Fruit fly (Drosophila melanogaster) whole organism, prepupa: Measurements from ENCODE around the gene dac.

Experiments
- Blimp-1 ChIP-seq: fragments of 200-800 bp; sonication (Bioruptor generic); optimal IDR thresholded peaks from 3 replicates; lab custom pipeline; 2017; ENCODE audit warnings: missing biosample characterization, missing genetic modification characterization, mild to moderate bottlenecking, moderate library complexity, missing genetic modification reagents
- CG10631 ChIP-seq: fragments of 200-800 bp; sonication (Bioruptor generic); optimal IDR thresholded peaks from 2 replicates; lab custom pipeline; 2016; ENCODE audit warnings: missing biosample characterization, missing genetic modification characterization
- CG11294 ChIP-seq: fragments of 200-800 bp; sonication (Bioruptor generic); IDR thresholded peaks from 2 replicates; pipeline ENCODE4 v1.3.6; 2022; ENCODE audit warnings: missing biosample characterization, missing genetic modification characterization
- CG11762 ChIP-seq: fragments of 200-800 bp; sonication (Bioruptor generic); optimal IDR thresholded peaks from 3 replicates; lab custom pipeline; 2016; ENCODE audit warnings: missing biosample characterization, missing genetic modification characterization; ENCODE audit not compliant: insufficient read depth
- CG11902 ChIP-seq: fragments of 200-800 bp; sonication (Bioruptor generic); optimal IDR thresholded peaks from 3 replicates; lab custom pipeline; 2016; ENCODE audit warnings: missing biosample characterization, missing genetic modification characterization
- CG15336 ChIP-seq: fragments of 200-800 bp; sonication (Bioruptor generic); IDR thresholded peaks from 2 replicates; pipeline ENCODE4 v1.3.6; 2022; ENCODE audit warnings: missing biosample characterization, missing genetic modification characterization
- CG1621 ChIP-seq: fragments of 200-800 bp; sonication (Bioruptor generic); optimal IDR thresholded peaks from 3 replicates; lab custom pipeline; 2018; ENCODE audit warnings: missing biosample characterization, mild to moderate bottlenecking, missing genetic modification characterization
- CG16779 ChIP-seq: fragments of 200-800 bp; sonication (Bioruptor generic); optimal IDR thresholded peaks from 3 replicates; lab custom pipeline; 2017; ENCODE audit warnings: missing biosample characterization, mild to moderate bottlenecking, missing genetic modification characterization
- CG3032 ChIP-seq: fragments of 200-800 bp; optimal IDR thresholded peaks from 2 replicates; lab custom pipeline; 2019; ENCODE audit warnings: missing biosample characterization, mild to moderate bottlenecking, missing genetic modification characterization, moderate library complexity
- CG31627 ChIP-seq: fragments of 200-800 bp; sonication (Bioruptor generic); optimal IDR thresholded peaks from 3 replicates; lab custom pipeline; 2016; ENCODE audit warnings: missing biosample characterization, missing genetic modification characterization
- CG32006 ChIP-seq: fragments of 200-800 bp; sonication (Bioruptor generic); optimal IDR thresholded peaks from 3 replicates; lab custom pipeline; 2017; ENCODE audit warnings: missing biosample characterization, mild to moderate bottlenecking, missing genetic modification characterization
- CG34406 ChIP-seq: fragments of 200-800 bp; sonication (Bioruptor generic); optimal IDR thresholded peaks from 3 replicates; lab custom pipeline; 2016; ENCODE audit warnings: missing biosample characterization, missing genetic modification characterization
- CG3919 ChIP-seq: fragments of 200-800 bp; sonication (Bioruptor generic); optimal IDR thresholded peaks from 3 replicates; lab custom pipeline; 2016; ENCODE audit warnings: missing biosample characterization, missing genetic modification characterization
- CG4318 ChIP-seq: fragments of 200-800 bp; sonication (Bioruptor generic); optimal IDR thresholded peaks from 3 replicates; lab custom pipeline; 2017; ENCODE audit warnings: missing biosample characterization, mild to moderate bottlenecking, missing genetic modification characterization
- CG6163 ChIP-seq: fragments of 200-800 bp; sonication (Bioruptor generic); IDR thresholded peaks from 3 replicates; pipeline ENCODE4 v1.3.6; 2022; ENCODE audit warnings: missing biosample characterization, missing genetic modification characterization
- CG6276 ChIP-seq: fragments of 200-800 bp; sonication (Bioruptor generic); optimal IDR thresholded peaks from 2 replicates; lab custom pipeline; 2017; ENCODE audit warnings: missing biosample characterization, mild to moderate bottlenecking, missing genetic modification characterization
- CG6792 ChIP-seq: fragments of 200-800 bp; sonication (Bioruptor generic); optimal IDR thresholded peaks from 3 replicates; lab custom pipeline; 2016; ENCODE audit warnings: missing biosample characterization, missing genetic modification characterization
- CG6854 ChIP-seq: fragments of 200-800 bp; sonication (Bioruptor generic); optimal IDR thresholded peaks from 2 replicates; lab custom pipeline; 2017; ENCODE audit warnings: missing biosample characterization, mild to moderate bottlenecking, missing genetic modification characterization
- CG7368 ChIP-seq: fragments of 200-800 bp; sonication (Bioruptor generic); optimal IDR thresholded peaks from 3 replicates; lab custom pipeline; 2016; ENCODE audit warnings: missing biosample characterization, missing genetic modification characterization
- CG8319 ChIP-seq: fragments of 200-800 bp; sonication (Bioruptor generic); optimal IDR thresholded peaks from 3 replicates; lab custom pipeline; 2016; ENCODE audit warnings: missing biosample characterization, missing genetic modification characterization
- CG8632 ChIP-seq: fragments of 200-800 bp; sonication (Bioruptor generic); optimal IDR thresholded peaks from 3 replicates; lab custom pipeline; 2016; ENCODE audit warnings: missing biosample characterization, missing genetic modification characterization
- CG9139 ChIP-seq: fragments of 200-800 bp; sonication (Bioruptor generic); optimal IDR thresholded peaks from 3 replicates; lab custom pipeline; 2017; ENCODE audit warnings: missing biosample characterization, mild to moderate bottlenecking, missing genetic modification characterization
- Eip75B ChIP-seq: fragments of 200-800 bp; sonication (Bioruptor generic); optimal IDR thresholded peaks from 3 replicates; lab custom pipeline; 2016; ENCODE audit warnings: missing biosample characterization, missing genetic modification characterization
- Eip78C ChIP-seq: fragments of 200-800 bp; sonication (Bioruptor generic); peaks from one replicate; lab custom pipeline; 2016; ENCODE audit warnings: missing biosample characterization, missing genetic modification characterization
- Ets21C ChIP-seq: fragments of 200-800 bp; sonication (Bioruptor generic); optimal IDR thresholded peaks from 3 replicates; lab custom pipeline; 2016; ENCODE audit warnings: missing biosample characterization, missing genetic modification characterization
- Ets96B ChIP-seq: fragments of 200-800 bp; optimal IDR thresholded peaks from 2 replicates; lab custom pipeline; 2019; ENCODE audit warnings: missing biosample characterization, mild to moderate bottlenecking, missing genetic modification characterization, moderate library complexity
- Gug ChIP-seq: fragments of 200-800 bp; sonication (Bioruptor generic); IDR thresholded peaks from 2 replicates; pipeline ENCODE4 v1.3.6; 2022; ENCODE audit warnings: missing biosample characterization, missing genetic modification characterization
- Hr38 ChIP-seq: sonication (Bioruptor generic); optimal IDR thresholded peaks from 2 replicates; lab custom pipeline; 2016; ENCODE audit warnings: missing biosample characterization, missing genetic modification characterization
- Hr39 ChIP-seq: fragments of 200-800 bp; sonication (Bioruptor generic); optimal IDR thresholded peaks from 2 replicates; lab custom pipeline; 2016; ENCODE audit warnings: missing biosample characterization, missing genetic modification characterization
- Hr4 ChIP-seq: fragments of 200-800 bp; sonication (Bioruptor generic); optimal IDR thresholded peaks from 3 replicates; lab custom pipeline; 2016; ENCODE audit warnings: missing biosample characterization, missing genetic modification characterization
- Lpt ChIP-seq: fragments of 200-800 bp; sonication (Bioruptor generic); optimal IDR thresholded peaks from 3 replicates; lab custom pipeline; 2016; ENCODE audit warnings: missing biosample characterization, missing genetic modification characterization
- Met ChIP-seq: fragments of 200-800 bp; sonication (Bioruptor generic); optimal IDR thresholded peaks from 3 replicates; lab custom pipeline; 2016; ENCODE audit warnings: missing biosample characterization, missing genetic modification characterization
- OdsH ChIP-seq: fragments of 200-800 bp; sonication (Bioruptor generic); optimal IDR thresholded peaks from 3 replicates; lab custom pipeline; 2016; ENCODE audit warnings: missing biosample characterization, missing genetic modification characterization
- Smox ChIP-seq: fragments of 200-800 bp; sonication (Bioruptor generic); optimal IDR thresholded peaks from 3 replicates; lab custom pipeline; 2016; ENCODE audit warnings: missing biosample characterization, missing genetic modification characterization
- Sox102F ChIP-seq: fragments of 200-800 bp; sonication (Bioruptor generic); optimal IDR thresholded peaks from 2 replicates; lab custom pipeline; 2016; ENCODE audit warnings: missing biosample characterization, mild to moderate bottlenecking, missing genetic modification characterization
- Sox15 ChIP-seq: fragments of 200-800 bp; sonication (Bioruptor generic); optimal IDR thresholded peaks from 3 replicates; lab custom pipeline; 2016; ENCODE audit warnings: missing biosample characterization, missing genetic modification characterization
- achi ChIP-seq: fragments of 200-800 bp; sonication (Bioruptor generic); optimal IDR thresholded peaks from 3 replicates; lab custom pipeline; 2016; ENCODE audit warnings: missing biosample characterization, missing genetic modification characterization
- acj6 ChIP-seq: fragments of 200-800 bp; sonication (Bioruptor generic); optimal IDR thresholded peaks from 3 replicates; lab custom pipeline; 2016; ENCODE audit warnings: missing biosample characterization, missing genetic modification characterization
- cyc ChIP-seq: fragments of 200-800 bp; sonication (Bioruptor generic); optimal IDR thresholded peaks from 3 replicates; lab custom pipeline; 2016; ENCODE audit warnings: missing biosample characterization, missing genetic modification characterization
- dac ChIP-seq: fragments of 200-800 bp; sonication (Bioruptor generic); optimal IDR thresholded peaks from 2 replicates; lab custom pipeline; 2017; ENCODE audit warnings: missing biosample characterization, mild to moderate bottlenecking, missing genetic modification characterization
- eg ChIP-seq: fragments of 200-800 bp; sonication (Bioruptor generic); IDR thresholded peaks from 3 replicates; pipeline ENCODE4 v1.3.6; 2022; ENCODE audit warnings: missing biosample characterization, missing genetic modification characterization
- esn ChIP-seq: fragments of 200-800 bp; sonication (Bioruptor generic); optimal IDR thresholded peaks from 2 replicates; lab custom pipeline; 2016; ENCODE audit warnings: missing biosample characterization, mild to moderate bottlenecking, missing genetic modification characterization, moderate library complexity
- fd59A ChIP-seq: fragments of 200-800 bp; sonication (Bioruptor generic); optimal IDR thresholded peaks from 2 replicates; lab custom pipeline; 2017; ENCODE audit warnings: missing biosample characterization, mild to moderate bottlenecking, missing genetic modification characterization, missing genetic modification reagents
- fd85E ChIP-seq: fragments of 200-800 bp; sonication (Bioruptor generic); optimal IDR thresholded peaks from 3 replicates; lab custom pipeline; 2016; ENCODE audit warnings: missing biosample characterization, missing genetic modification characterization
- fkh ChIP-seq: fragments of 200-800 bp; sonication (Bioruptor generic); optimal IDR thresholded peaks from 3 replicates; lab custom pipeline; 2017; ENCODE audit warnings: missing biosample characterization, mild to moderate bottlenecking, missing genetic modification characterization, moderate library complexity
- lz ChIP-seq: fragments of 200-800 bp; sonication (Bioruptor generic); optimal IDR thresholded peaks from 3 replicates; lab custom pipeline; 2016; ENCODE audit warnings: missing biosample characterization, missing genetic modification characterization
- net ChIP-seq: fragments of 200-800 bp; sonication (Bioruptor generic); optimal IDR thresholded peaks from 3 replicates; lab custom pipeline; 2016; ENCODE audit warnings: missing biosample characterization, missing genetic modification characterization
- pdm3 ChIP-seq: fragments of 200-800 bp; sonication (Bioruptor generic); optimal IDR thresholded peaks from 3 replicates; lab custom pipeline; 2016; ENCODE audit warnings: missing biosample characterization, missing genetic modification characterization
- salr ChIP-seq, 2 experiments: fragments of 200-800 bp; sonication (Bioruptor generic); optimal IDR thresholded peaks; 3 replicates each; lab custom pipeline; 2016 to 2018; ENCODE audit warnings: missing biosample characterization in 2 of 2, missing genetic modification characterization in 2 of 2, mild to moderate bottlenecking in 1 of 2
- ss ChIP-seq, 2 experiments: fragments of 200-800 bp; sonication (Bioruptor generic); optimal IDR thresholded peaks; 2 replicates in 1 of 2; 3 replicates in 1 of 2; lab custom pipeline; 2017 to 2018; ENCODE audit warnings: mild to moderate bottlenecking in 2 of 2, missing biosample characterization in 2 of 2, missing genetic modification characterization in 2 of 2, moderate library complexity in 1 of 2
- svp ChIP-seq: fragments of 200-800 bp; sonication (Bioruptor generic); peaks from one replicate; lab custom pipeline; 2016; ENCODE audit warnings: missing biosample characterization, missing genetic modification characterization
- topi ChIP-seq: fragments of 200-800 bp; sonication (Bioruptor generic); optimal IDR thresholded peaks from 3 replicates; lab custom pipeline; 2016; ENCODE audit warnings: missing biosample characterization, missing genetic modification characterization
- vri ChIP-seq: fragments of 200-800 bp; sonication (Bioruptor generic); optimal IDR thresholded peaks from 3 replicates; lab custom pipeline; 2016; ENCODE audit warnings: missing biosample characterization, mild to moderate bottlenecking, missing genetic modification characterization

Gene dac

DNA sequence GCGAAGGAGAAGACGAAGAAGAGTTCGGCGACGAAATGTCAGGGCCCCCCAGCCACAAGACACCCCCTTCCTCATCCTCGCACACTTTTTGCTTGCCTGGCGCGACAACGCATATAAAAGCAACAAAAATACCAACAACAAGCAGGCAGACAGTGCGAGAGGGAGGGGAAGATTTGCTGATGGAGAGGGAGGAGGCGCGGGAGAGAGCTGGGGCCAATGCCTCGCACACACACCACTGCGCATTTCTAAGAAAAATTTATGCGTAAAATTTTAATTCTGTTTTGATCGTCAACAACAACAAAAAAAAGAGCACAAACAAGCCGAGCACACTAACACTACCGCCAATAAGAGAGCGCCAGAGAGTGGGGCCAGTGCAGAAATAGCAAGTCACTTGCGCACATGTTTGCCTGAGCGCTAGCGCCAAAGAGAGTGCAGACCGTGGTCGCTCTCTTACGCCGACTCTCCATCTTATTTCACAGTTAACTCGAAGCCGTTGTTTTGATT, 40.3 kb upstream of the dac start:
- TF ChIP-seq CG8319 (GFP tag; lab: Kevin White, UChicago), result no peak
- TF ChIP-seq CG8632, result no peak
- peak; percentile 69 for TF ChIP-seq dac
- TF ChIP-seq CG11902 (GFP tag; lab: Kevin White, UChicago), result no peak
- peak; percentile 68 for TF ChIP-seq CG9139
- peak; percentile 97 for TF ChIP-seq fkh (GFP tag; lab: Kevin White, UChicago)
- no peak for TF ChIP-seq esn (GFP tag; lab: Kevin White, UChicago)
- peak; percentile 23 for TF ChIP-seq Eip75B (GFP tag; lab: Kevin White, UChicago)
- TF ChIP-seq eg (GFP tag; lab: Robert Waterston, UW), result peak; percentile 81
- TF ChIP-seq CG7368 (GFP tag; lab: Kevin White, UChicago), result peak; percentile 38
- peak; percentile 78 for TF ChIP-seq Gug (GFP tag; lab: Robert Waterston, UW)
- peak; percentile 59 for TF ChIP-seq Ets96B (tag; lab: Kevin White, UChicago)
- TF ChIP-seq CG1621 (tag; lab: Kevin White, UChicago), result peak; percentile 70
- TF ChIP-seq ss (GFP tag; optimal IDR thresholded peaks at IDR 0.05; lab: Kevin White, UChicago), result peak; percentile 79 to 85
- TF ChIP-seq fd85E (GFP tag; lab: Kevin White, UChicago), result peak; percentile 11
- TF ChIP-seq Sox102F (GFP tag; lab: Kevin White, UChicago), result no peak
- peak; percentile 67; the same call in 1 of the 2 replicates for TF ChIP-seq CG11294 (GFP tag; lab: Robert Waterston, UW)
- peak; percentile 15 for TF ChIP-seq Met (GFP tag; lab: Kevin White, UChicago)
- TF ChIP-seq CG4318 (GFP tag; lab: Kevin White, UChicago), result no peak
- TF ChIP-seq CG11762 (GFP tag; lab: Kevin White, UChicago), result no peak
- no peak for TF ChIP-seq Sox15 (GFP tag; lab: Kevin White, UChicago)
- peak; percentile 9 for TF ChIP-seq Blimp-1 (GFP tag; lab: Kevin White, UChicago)
- TF ChIP-seq OdsH (GFP tag; lab: Kevin White, UChicago), result no peak
- TF ChIP-seq pdm3 (GFP tag; lab: Kevin White, UChicago), result no peak
- TF ChIP-seq Hr4 (GFP tag; lab: Kevin White, UChicago), result no peak
- peak; percentile 47 for TF ChIP-seq net (GFP tag; lab: Kevin White, UChicago)
- TF ChIP-seq Eip78C (GFP tag; lab: Kevin White, UChicago), result peak; percentile 72
- TF ChIP-seq CG3919 (GFP tag; lab: Kevin White, UChicago), result peak; percentile 54
- TF ChIP-seq CG6163 (GFP tag; lab: Robert Waterston, UW), result peak; percentile 86
- TF ChIP-seq acj6 (GFP tag; lab: Kevin White, UChicago), result no peak
- peak; percentile 14 for TF ChIP-seq CG34406 (GFP tag; lab: Kevin White, UChicago)
- TF ChIP-seq CG15336, result peak; percentile 70
- no peak for TF ChIP-seq CG6792 (GFP tag; lab: Kevin White, UChicago)
- TF ChIP-seq CG3032, result peak; percentile 70
- peak; percentile 44 for TF ChIP-seq fd59A
- TF ChIP-seq Hr39 (GFP tag; lab: Kevin White, UChicago), result no peak
- no peak for TF ChIP-seq Hr38 (GFP tag; lab: Kevin White, UChicago)
- no peak for TF ChIP-seq CG10631 (GFP tag; lab: Kevin White, UChicago)
- no peak for TF ChIP-seq CG31627 (GFP tag; lab: Kevin White, UChicago)
- peak; percentile 33 for TF ChIP-seq achi
- TF ChIP-seq CG32006 (GFP tag; lab: Kevin White, UChicago), result peak; percentile 50
- peak; percentile 29 to 31 for TF ChIP-seq salr (GFP tag; optimal IDR thresholded peaks at IDR 0.05; lab: Kevin White, UChicago)
- no peak for TF ChIP-seq cyc
- peak; percentile 68 for TF ChIP-seq CG16779
- TF ChIP-seq CG6276 (GFP tag; lab: Kevin White, UChicago), result peak; percentile 71
- TF ChIP-seq vri, result peak; percentile 90
- peak; percentile 76 for TF ChIP-seq CG6854 (GFP tag; lab: Kevin White, UChicago)
- TF ChIP-seq topi, result no peak
- TF ChIP-seq svp (GFP tag; lab: Kevin White, UChicago), result peak; percentile 88
- TF ChIP-seq lz (GFP tag; lab: Kevin White, UChicago), result no peak
- TF ChIP-seq Lpt, result peak; percentile 92
- no peak for TF ChIP-seq Smox (GFP tag; lab: Kevin White, UChicago)
- TF ChIP-seq Ets21C, result no peak
